Fruit fly (Drosophila melanogaster): ENCODE data around the gene Ctu2.
A peak's percentile ranks its signal among the peaks of the same experiment; 100 is the strongest.

Ctu2 gene

DNA sequence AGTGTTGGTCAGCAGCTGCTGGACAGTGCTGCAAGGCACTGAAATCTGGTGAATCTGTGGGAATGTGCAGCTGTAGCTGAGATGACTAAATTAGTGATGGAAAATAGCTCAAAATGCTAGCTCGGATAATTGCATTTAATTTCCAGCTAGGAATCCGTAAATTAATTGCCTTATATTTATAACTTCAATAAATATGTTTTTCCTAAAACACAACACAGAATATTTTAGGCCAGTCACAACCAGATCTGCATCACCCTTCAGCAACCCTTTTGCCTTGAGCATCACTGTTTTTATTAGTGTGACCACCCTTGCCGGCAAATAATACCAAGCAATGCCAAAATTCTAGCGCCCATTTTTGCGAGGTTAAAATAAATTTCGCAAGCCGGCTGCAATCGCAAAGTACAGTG lies 48.3 kb downstream of the Ctu2 start, which contains the start of gene Hs2st:
Hs2st (minus strand) TSS at position 17 of the 407 bp plus-strand sequence.
- TF ChIP-seq CG8301 (tag; optimal IDR thresholded peaks at IDR 0.05), result peak; percentile 82
- TF ChIP-seq Pif1A (GFP tag; optimal IDR thresholded peaks at IDR 0.05), result no peak
- peak; percentile 58 for TF ChIP-seq EcR (GFP tag; optimal IDR thresholded peaks at IDR 0.05)
- TF ChIP-seq CG34367 (tag; optimal IDR thresholded peaks at IDR 0.05), result peak; percentile 84
- TF ChIP-seq D1 (tag; optimal IDR thresholded peaks at IDR 0.05), result no peak
- peak; percentile 64 for TF ChIP-seq CG12605 (GFP tag; IDR thresholded peaks at IDR 0.05)
- peak; percentile 94 for TF ChIP-seq fd96Ca (GFP tag; IDR thresholded peaks at IDR 0.05)
- no peak for TF ChIP-seq Pif1B (GFP tag; optimal IDR thresholded peaks at IDR 0.05)
- TF ChIP-seq CG15710 (tag; optimal IDR thresholded peaks at IDR 0.05), result peak; percentile 89
- TF ChIP-seq CG14655 (GFP tag; optimal IDR thresholded peaks at IDR 0.05), result no peak
- TF ChIP-seq CG32121 (GFP tag; IDR thresholded peaks at IDR 0.05), result peak; percentile 90
- TF ChIP-seq CG8159 (tag; optimal IDR thresholded peaks at IDR 0.05), result peak; percentile 85
- TF ChIP-seq gl (tag; optimal IDR thresholded peaks at IDR 0.05), result peak; percentile 71
- 0 out of 2 replicates have a peak, but pooled peaks have one; percentile 36 for TF ChIP-seq CG10348 (GFP tag; IDR thresholded peaks at IDR 0.05)
- TF ChIP-seq CG13204 (GFP tag; optimal IDR thresholded peaks at IDR 0.05), result no peak
- peak; percentile 82 for TF ChIP-seq CG9948 (tag; optimal IDR thresholded peaks at IDR 0.05)
- TF ChIP-seq CG17806 (tag; optimal IDR thresholded peaks at IDR 0.05), result peak; percentile 82
- peak; percentile 87 for TF ChIP-seq Snoo (tag; optimal IDR thresholded peaks at IDR 0.05)
- peak; percentile 85 for TF ChIP-seq CG4496 (GFP tag; IDR thresholded peaks at IDR 0.05)
- peak; percentile 85 for TF ChIP-seq rn (GFP tag; IDR thresholded peaks at IDR 0.05)
- peak; percentile 79 for TF ChIP-seq Ets98B (GFP tag; IDR thresholded peaks at IDR 0.05)

DNA sequence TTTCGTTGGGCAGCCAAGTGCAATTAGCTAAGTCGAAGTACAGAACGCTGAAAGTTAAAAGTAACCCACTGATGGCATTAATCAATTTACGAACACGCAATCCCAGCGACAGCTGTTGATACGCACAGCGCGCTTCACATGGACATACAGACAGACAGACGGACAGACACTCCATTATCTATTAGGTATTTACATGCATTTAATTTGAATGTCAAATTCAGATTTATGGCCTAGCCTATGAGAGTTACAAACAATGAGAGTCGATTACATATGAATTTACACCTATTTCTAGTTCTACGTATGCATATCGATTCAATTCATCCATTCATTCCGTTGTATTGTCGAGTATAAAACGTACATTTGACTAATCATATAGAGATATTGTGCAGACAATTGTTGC lies 50.4 kb downstream of the Ctu2 start, which contains the start of gene CG10237:
CG10237 (minus strand) TSS at position 101 of the 400 bp plus-strand sequence.
- TF ChIP-seq CG13204 (GFP tag; optimal IDR thresholded peaks at IDR 0.05), result no peak

DNA sequence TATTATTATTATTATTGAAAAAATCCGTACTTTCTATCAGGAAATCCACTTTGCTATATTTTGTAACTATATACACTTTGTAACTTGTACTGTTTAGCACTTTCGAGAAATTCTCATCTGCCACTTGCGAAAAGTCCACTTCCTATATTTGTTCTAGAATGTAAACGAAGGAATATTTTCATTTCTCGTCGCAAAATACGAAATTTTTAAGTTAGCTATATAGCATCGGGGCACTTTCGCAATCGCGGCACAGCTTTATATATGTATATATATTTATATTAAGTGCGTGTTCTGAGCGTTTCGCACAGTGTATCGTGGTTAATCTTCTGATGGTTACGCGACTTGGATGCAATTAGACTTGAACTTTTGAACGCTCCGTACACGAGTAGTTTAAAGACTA lies 51.3 kb downstream of the Ctu2 start, which contains the start of gene RanGAP:
RanGAP (plus strand) TSS at position 169 of the 400 bp plus-strand sequence.
- TF ChIP-seq rn (GFP tag; IDR thresholded peaks at IDR 0.05), result 0 out of 2 replicates have a peak, but pooled peaks have one; percentile 6
- TF ChIP-seq CG8159 (tag; optimal IDR thresholded peaks at IDR 0.05), result peak; percentile 28
- TF ChIP-seq CG15710 (tag; optimal IDR thresholded peaks at IDR 0.05), result peak; percentile 12
- TF ChIP-seq CG8301 (tag; optimal IDR thresholded peaks at IDR 0.05), result peak; percentile 36
- peak; percentile 25; the same call in 1 of the 3 replicates for TF ChIP-seq CG4496 (GFP tag; IDR thresholded peaks at IDR 0.05)
- peak; percentile 48; the same call in 2 of the 3 replicates for TF ChIP-seq fd96Ca (GFP tag; IDR thresholded peaks at IDR 0.05)
- TF ChIP-seq Snoo (tag; optimal IDR thresholded peaks at IDR 0.05), result no peak
- peak; percentile 16; the same call in 1 of the 2 replicates for TF ChIP-seq CG32121 (GFP tag; IDR thresholded peaks at IDR 0.05)
- TF ChIP-seq CG34367 (tag; optimal IDR thresholded peaks at IDR 0.05), result no peak
- peak; percentile 31 for TF ChIP-seq CG17806 (tag; optimal IDR thresholded peaks at IDR 0.05)
- no peak for TF ChIP-seq CG10348 (GFP tag; IDR thresholded peaks at IDR 0.05)
- peak; percentile 50 for TF ChIP-seq CG9948 (tag; optimal IDR thresholded peaks at IDR 0.05)
- peak; percentile 58 for TF ChIP-seq CG14655 (GFP tag; optimal IDR thresholded peaks at IDR 0.05)

Measured in whole organism, pupa.